Worm (Caenorhabditis elegans) whole organism, young adult: ENCODE data around the gene vamp-8.

Experiments
- B0261.1 ChIP-seq: sonication (generic microtip); optimal IDR thresholded peaks from 2 replicates; lab custom pipeline; 2016; ENCODE audit warnings: mild to moderate bottlenecking, missing genetic modification characterization, moderate library complexity, missing compliant biosample characterization
- egl-44 ChIP-seq: fragments of 200-800 bp; sonication (Bioruptor generic); IDR thresholded peaks from 2 replicates; pipeline ENCODE4 v1.3.6; 2022; ENCODE audit warnings: missing genetic modification reagents, missing genetic modification characterization, missing compliant biosample characterization
- lag-1 ChIP-seq: fragments of 200-800 bp; sonication (Bioruptor generic); IDR thresholded peaks from 2 replicates; pipeline ENCODE4 v1.3.6; 2022; ENCODE audit warnings: missing genetic modification reagents, missing genetic modification characterization, missing compliant biosample characterization
- mcd-1 ChIP-seq: fragments of 200-800 bp; sonication (Bioruptor generic); IDR thresholded peaks from 2 replicates; pipeline ENCODE4 v1.3.6; 2022; ENCODE audit warnings: missing genetic modification reagents, missing genetic modification characterization, missing compliant biosample characterization
- unc-62 ChIP-seq: fragments of 150-350 bp; optimal IDR thresholded peaks from 2 replicates; lab custom pipeline; 2014; ENCODE audit warnings: missing biosample characterization, missing genetic modification reagents, missing genetic modification characterization
- ztf-26 ChIP-seq: sonication (generic microtip); optimal IDR thresholded peaks from 2 replicates; lab custom pipeline; 2017; ENCODE audit warnings: missing genetic modification characterization, missing compliant biosample characterization

- TF ChIP-seq mcd-1 (GFP tag; lab: Robert Waterston, UW), result no peak
- TF ChIP-seq egl-44 (GFP tag; lab: Robert Waterston, UW), result no peak
- no peak for TF ChIP-seq unc-62 (GFP tag; lab: Kevin White, UChicago)
- no peak for TF ChIP-seq B0261.1
- no peak for TF ChIP-seq ztf-26 (tag; lab: Kevin White, UChicago)
- no peak for TF ChIP-seq lag-1 (GFP tag; lab: Robert Waterston, UW)
Observed at ce11 chrIV:13902774-13903173, 37.8 kb upstream of the vamp-8 start, which contains the start of gene Y37A1A.3.
